Fruit fly (Drosophila melanogaster): ENCODE data around the gene Gr89a.

The Gr89a gene

dm6 chr3R:16533749-16534304 lies 35.1 kb upstream of the Gr89a start:
- TF ChIP-seq lola (GFP tag; optimal IDR thresholded peaks at IDR 0.05) = no peak
- TF ChIP-seq woc (GFP tag; optimal IDR thresholded peaks at IDR 0.05) = no peak
- no peak for TF ChIP-seq sv (GFP tag; optimal IDR thresholded peaks at IDR 0.05)
- TF ChIP-seq HLH106 (tag; optimal IDR thresholded peaks at IDR 0.05) = no peak
- TF ChIP-seq sage (GFP tag; optimal IDR thresholded peaks at IDR 0.05) = no peak
- TF ChIP-seq foxo (GFP tag; optimal IDR thresholded peaks at IDR 0.05) = no peak
- no peak for TF ChIP-seq Dfd (GFP tag; optimal IDR thresholded peaks at IDR 0.05)
- TF ChIP-seq tai (GFP tag; optimal IDR thresholded peaks at IDR 0.05) = no peak
- no peak for TF ChIP-seq Jra (GFP tag; optimal IDR thresholded peaks at IDR 0.05)
- no peak for TF ChIP-seq rgr (GFP tag; optimal IDR thresholded peaks at IDR 0.05)
- TF ChIP-seq Myc (optimal IDR thresholded peaks at IDR 0.05) = no peak
- TF ChIP-seq Abd-B (GFP tag; optimal IDR thresholded peaks at IDR 0.05) = no peak
- TF ChIP-seq CG32264 (GFP tag; optimal IDR thresholded peaks at IDR 0.05) = no peak

dm6 chr3R:16530424-16530823 lies 31.7 kb upstream of the Gr89a start:
- no peak for TF ChIP-seq Mio (GFP tag; optimal IDR thresholded peaks at IDR 0.05)
- no peak for TF ChIP-seq rgr (GFP tag; optimal IDR thresholded peaks at IDR 0.05)
- no peak for TF ChIP-seq Jra (GFP tag; optimal IDR thresholded peaks at IDR 0.05)
- TF ChIP-seq HLH106 (tag; optimal IDR thresholded peaks at IDR 0.05) = no peak
- TF ChIP-seq Myc (optimal IDR thresholded peaks at IDR 0.05) = no peak
- TF ChIP-seq Vsx2 (GFP tag; optimal IDR thresholded peaks at IDR 0.05; ENCODE audit: partially characterized antibody) = no peak
- no peak for TF ChIP-seq usp (GFP tag; optimal IDR thresholded peaks at IDR 0.05)
- no peak for TF ChIP-seq GATAd (GFP tag; optimal IDR thresholded peaks at IDR 0.05)
- TF ChIP-seq foxo (GFP tag; optimal IDR thresholded peaks at IDR 0.05) = no peak
- TF ChIP-seq brk (GFP tag; optimal IDR thresholded peaks at IDR 0.05) = no peak
- no peak for TF ChIP-seq dsf (GFP tag; optimal IDR thresholded peaks at IDR 0.05; ENCODE audit: borderline replicate concordance)
- TF ChIP-seq sage (GFP tag; optimal IDR thresholded peaks at IDR 0.05) = no peak

dm6 chr3R:16528429-16528828 lies 29.7 kb upstream of the Gr89a start:
- no peak for TF ChIP-seq foxo (GFP tag; optimal IDR thresholded peaks at IDR 0.05)
- TF ChIP-seq lola (GFP tag; optimal IDR thresholded peaks at IDR 0.05) = no peak
- TF ChIP-seq sage (GFP tag; optimal IDR thresholded peaks at IDR 0.05) = no peak

dm6 chr3R:16526697-16527370 lies 28.1 kb upstream of the Gr89a start:
- no peak for TF ChIP-seq Sp1 (GFP tag; optimal IDR thresholded peaks at IDR 0.05)
- TF ChIP-seq CrebA (GFP tag; optimal IDR thresholded peaks at IDR 0.05; ENCODE audit: borderline replicate concordance) = no peak
- TF ChIP-seq CG32264 (GFP tag; optimal IDR thresholded peaks at IDR 0.05) = no peak
- TF ChIP-seq GATAd (GFP tag; optimal IDR thresholded peaks at IDR 0.05) = no peak
- TF ChIP-seq pan (optimal IDR thresholded peaks at IDR 0.05) = no peak
- TF ChIP-seq Jra (GFP tag; optimal IDR thresholded peaks at IDR 0.05) = no peak
- no peak for TF ChIP-seq HLH106 (tag; optimal IDR thresholded peaks at IDR 0.05)
- peak; percentile 20 for TF ChIP-seq OdsH (GFP tag; optimal IDR thresholded peaks at IDR 0.05)
- TF ChIP-seq usp (GFP tag; optimal IDR thresholded peaks at IDR 0.05) = no peak
- TF ChIP-seq fru (GFP tag; optimal IDR thresholded peaks at IDR 0.05) = peak; percentile 40
- TF ChIP-seq foxo (GFP tag; optimal IDR thresholded peaks at IDR 0.05) = peak in 1 of 2 experiments; percentile 18
- TF ChIP-seq woc (GFP tag; optimal IDR thresholded peaks at IDR 0.05) = no peak
- TF ChIP-seq sage (GFP tag; optimal IDR thresholded peaks at IDR 0.05) = no peak
- TF ChIP-seq Mio (GFP tag; optimal IDR thresholded peaks at IDR 0.05) = no peak
- TF ChIP-seq dsf (GFP tag; optimal IDR thresholded peaks at IDR 0.05; ENCODE audit: borderline replicate concordance) = no peak
- peak; percentile 56 for TF ChIP-seq h (GFP tag; optimal IDR thresholded peaks at IDR 0.05)
- no peak for TF ChIP-seq Dfd (GFP tag; optimal IDR thresholded peaks at IDR 0.05)
- no peak for TF ChIP-seq Hr83 (GFP tag; optimal IDR thresholded peaks at IDR 0.05; ENCODE audit: poor library complexity, severe bottlenecking)
- peak; percentile 23 for TF ChIP-seq rgr (GFP tag; optimal IDR thresholded peaks at IDR 0.05)
- TF ChIP-seq psq (GFP tag; optimal IDR thresholded peaks at IDR 0.05) = peak; percentile 22
- no peak for TF ChIP-seq dmrt93B (GFP tag; optimal IDR thresholded peaks at IDR 0.05)
- peak; percentile 50 for TF ChIP-seq ey (GFP tag; optimal IDR thresholded peaks at IDR 0.05)
- peak; percentile 10 for TF ChIP-seq br (GFP tag; optimal IDR thresholded peaks at IDR 0.05)

dm6 chr3R:16526256-16526655 lies 27.5 kb upstream of the Gr89a start:
- TF ChIP-seq dsf (GFP tag; optimal IDR thresholded peaks at IDR 0.05; ENCODE audit: borderline replicate concordance) = no peak
- TF ChIP-seq sage (GFP tag; optimal IDR thresholded peaks at IDR 0.05) = no peak
- TF ChIP-seq Sp1 (GFP tag; optimal IDR thresholded peaks at IDR 0.05) = no peak
- TF ChIP-seq lola (GFP tag; optimal IDR thresholded peaks at IDR 0.05) = no peak
- TF ChIP-seq Dfd (GFP tag; optimal IDR thresholded peaks at IDR 0.05) = no peak
- no peak for TF ChIP-seq HLH106 (tag; optimal IDR thresholded peaks at IDR 0.05)

Data from whole organism, wandering third instar larva.